Worm (Caenorhabditis elegans): ENCODE measurements around the gene perm-4.

ce11 chrIV:1157928-1158327, 33.0 kb upstream of the perm-4 start, which contains the start of gene C50A2.3:
- TF ChIP-seq him-1 (tag; optimal IDR thresholded peaks at IDR 0.05): no peak
- TF ChIP-seq W03F9.2 (tag; optimal IDR thresholded peaks at IDR 0.05): no peak
- no peak for TF ChIP-seq dao-5 (tag; optimal IDR thresholded peaks at IDR 0.05)

All from whole organism, L4/young adult.